Worm (Caenorhabditis elegans): ENCODE results near the gene aakg-4.

DNA sequence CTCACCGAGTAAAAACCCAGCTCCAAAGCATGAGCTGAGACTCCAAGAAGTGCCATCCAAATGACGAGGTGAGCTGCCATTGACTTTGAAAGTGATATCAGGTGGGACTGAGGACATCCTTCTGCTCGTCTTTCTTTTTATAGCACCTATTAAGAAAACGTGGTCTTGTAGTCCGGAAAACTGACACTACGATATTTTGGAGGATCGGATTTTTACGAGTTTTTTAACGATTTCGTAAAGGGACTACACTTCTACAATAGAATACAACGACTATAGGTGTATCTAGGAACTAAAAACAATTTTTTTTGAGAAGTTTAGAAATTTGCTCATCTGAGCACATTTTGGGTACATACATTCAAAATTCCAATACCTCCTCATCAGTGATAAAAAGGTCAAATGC, 23.7 kb upstream of the aakg-4 start, which contains the start of gene nlp-23:
- TF ChIP-seq ama-1 (optimal IDR thresholded peaks at IDR 0.05) (no peak), aly-2 (tag; optimal IDR thresholded peaks at IDR 0.05) (no peak)
